Fruit fly (Drosophila melanogaster): ENCODE measurements around the gene CG3847.
A peak's percentile ranks its signal among the peaks of the same experiment; 100 is the strongest.

Gene CG3847

dm6 chrX:6351917-6352768 is 5.2 kb downstream of the CG3847 start (continued):
- TF ChIP-seq CG3281 (GFP tag; optimal IDR thresholded peaks at IDR 0.05), result peak; percentile 30
- peak; percentile 36 for TF ChIP-seq nau (GFP tag; optimal IDR thresholded peaks at IDR 0.05)
- peak; percentile 9 for TF ChIP-seq twi (tag; optimal IDR thresholded peaks at IDR 0.05)
- TF ChIP-seq MESR4 (GFP tag; optimal IDR thresholded peaks at IDR 0.05), result peak; percentile 51
- no peak for TF ChIP-seq cad (GFP tag; optimal IDR thresholded peaks at IDR 0.05)
- 0 out of 3 replicates have a peak, but pooled peaks have one; percentile 26 for TF ChIP-seq C15 (GFP tag; IDR thresholded peaks at IDR 0.05)
- no peak for TF ChIP-seq CG11247 (GFP tag; IDR thresholded peaks at IDR 0.05)
- TF ChIP-seq CG42726 (GFP tag; IDR thresholded peaks at IDR 0.05; ENCODE audit: partially characterized antibody), result peak; percentile 25; the same call in 1 of the 2 replicates
- no peak for TF ChIP-seq en (GFP tag; optimal IDR thresholded peaks at IDR 0.05)
- peak; percentile 71 for TF ChIP-seq CG3995 (GFP tag; optimal IDR thresholded peaks at IDR 0.05)
- peak; percentile 20 for TF ChIP-seq CG15479 (GFP tag; optimal IDR thresholded peaks at IDR 0.05)
- TF ChIP-seq Adf1 (GFP tag; IDR thresholded peaks at IDR 0.05), result peak; percentile 61
- peak; percentile 21 for TF ChIP-seq trem (tag; optimal IDR thresholded peaks at IDR 0.05)
- no peak for TF ChIP-seq CG10565 (GFP tag; optimal IDR thresholded peaks at IDR 0.05)
- TF ChIP-seq MTF-1 (GFP tag; optimal IDR thresholded peaks at IDR 0.05; ENCODE audit: borderline replicate concordance), result peak; percentile 38
- peak; percentile 23 for TF ChIP-seq cwo (GFP tag; optimal IDR thresholded peaks at IDR 0.05)
- TF ChIP-seq sima (GFP tag; optimal IDR thresholded peaks at IDR 0.05), result no peak
- no peak for TF ChIP-seq Hr3 (GFP tag; optimal IDR thresholded peaks at IDR 0.05)
- peak; percentile 24 for TF ChIP-seq CG7928 (GFP tag; optimal IDR thresholded peaks at IDR 0.05)
- no peak for TF ChIP-seq bowl (GFP tag; IDR thresholded peaks at IDR 0.05)
- TF ChIP-seq HLH3B (GFP tag; IDR thresholded peaks at IDR 0.05), result 0 out of 2 replicates have a peak, but pooled peaks have one; percentile 14
- TF ChIP-seq Antp (GFP tag; optimal IDR thresholded peaks at IDR 0.05), result peak; percentile 2
- no peak for TF ChIP-seq CG12744 (GFP tag; optimal IDR thresholded peaks at IDR 0.05)
- TF ChIP-seq CG15696 (tag; optimal IDR thresholded peaks at IDR 0.05), result no peak
- peak in 1 of 2 experiments; percentile 18 for TF ChIP-seq crp (GFP tag; optimal IDR thresholded peaks at IDR 0.05)
- peak; percentile 5 for TF ChIP-seq mam (GFP tag; optimal IDR thresholded peaks at IDR 0.05)
- 0 out of 2 replicates have a peak, but pooled peaks have one; percentile 6 for TF ChIP-seq sim (GFP tag; IDR thresholded peaks at IDR 0.05)
- TF ChIP-seq pan (optimal IDR thresholded peaks at IDR 0.05), result no peak
- TF ChIP-seq pan (GFP tag; optimal IDR thresholded peaks at IDR 0.05 in 1 of 2, IDR thresholded peaks at IDR 0.05 in 1 of 2), result peak in 1 of 2 experiments; percentile 27
- TF ChIP-seq CG6254 (GFP tag; optimal IDR thresholded peaks at IDR 0.05), result peak; percentile 91
- peak; percentile 44 for TF ChIP-seq Meics (GFP tag; optimal IDR thresholded peaks at IDR 0.05)
- no peak for TF ChIP-seq CG11085 (GFP tag; IDR thresholded peaks at IDR 0.05)
- TF ChIP-seq CG6813 (GFP tag; optimal IDR thresholded peaks at IDR 0.05), result no peak
- peak; percentile 48 for TF ChIP-seq Sry-δ (GFP tag; optimal IDR thresholded peaks at IDR 0.05)
- TF ChIP-seq Sin3A (optimal IDR thresholded peaks at IDR 0.05), result peak; percentile 81
- TF ChIP-seq CG18599 (GFP tag; optimal IDR thresholded peaks at IDR 0.05), result peak; percentile 56
- peak; percentile 19 for TF ChIP-seq CG11504 (tag; optimal IDR thresholded peaks at IDR 0.05)
- TF ChIP-seq vnd (GFP tag; IDR thresholded peaks at IDR 0.05; ENCODE audit: partially characterized antibody), result no peak
- peak; percentile 57; the same call in 1 of the 2 replicates for TF ChIP-seq vvl (GFP tag; IDR thresholded peaks at IDR 0.05)
- no peak for TF ChIP-seq CG17612 (GFP tag; IDR thresholded peaks at IDR 0.05)
- TF ChIP-seq nmo (GFP tag; optimal IDR thresholded peaks at IDR 0.05), result peak; percentile 49
- peak; percentile 74 for TF ChIP-seq pzg (GFP tag; optimal IDR thresholded peaks at IDR 0.05)
- no peak for TF ChIP-seq tap (tag; optimal IDR thresholded peaks at IDR 0.05)
- TF ChIP-seq CG7372 (GFP tag; IDR thresholded peaks at IDR 0.05), result no peak
- peak; percentile 55 for TF ChIP-seq CTCF (GFP tag; optimal IDR thresholded peaks at IDR 0.05)
- no peak for TF ChIP-seq bigmax (GFP tag; optimal IDR thresholded peaks at IDR 0.05)
- TF ChIP-seq zf30C (GFP tag; optimal IDR thresholded peaks at IDR 0.05), result peak; percentile 93
- TF ChIP-seq phol (tag; optimal IDR thresholded peaks at IDR 0.05), result peak; percentile 47
- TF ChIP-seq hbn (GFP tag; IDR thresholded peaks at IDR 0.05; ENCODE audit: partially characterized antibody), result 0 out of 2 replicates have a peak, but pooled peaks have one; percentile 17
